Worm (Caenorhabditis elegans) whole organism, late embryonic: ENCODE measurements around the gene W01B6.4.

Experiments
- T23F11.4 ChIP-seq: fragments of 200-800 bp; sonication (Bioruptor generic); optimal IDR thresholded peaks from 2 replicates; lab custom pipeline; 2018; ENCODE audit warnings: mild to moderate bottlenecking, missing genetic modification characterization, missing compliant biosample characterization
- nhr-11 ChIP-seq: fragments of 150-350 bp; optimal IDR thresholded peaks from 2 replicates; lab custom pipeline; 2014; ENCODE audit warnings: missing biosample characterization, missing genetic modification characterization
- sdc-2 ChIP-seq: sonication (generic microtip); optimal IDR thresholded peaks from 2 replicates; lab custom pipeline; 2016; ENCODE audit warnings: missing genotype, missing genetic modification characterization, missing compliant biosample characterization
- syd-9 ChIP-seq: sonication (generic microtip); optimal IDR thresholded peaks from 2 replicates; lab custom pipeline; 2016; ENCODE audit warnings: mild to moderate bottlenecking, missing genetic modification characterization, moderate library complexity, missing compliant biosample characterization
- tbx-7 ChIP-seq: sonication (generic microtip); optimal IDR thresholded peaks from 2 replicates; lab custom pipeline; 2016; ENCODE audit warnings: missing genotype, missing genetic modification characterization, missing compliant biosample characterization
- unc-3 ChIP-seq, 2 experiments: fragments of 200-800 bp in 1 of 2; sonication (Bioruptor generic) in 1 of 2; sonication (generic microtip) in 1 of 2; conservative IDR thresholded peaks in 1 of 2; optimal IDR thresholded peaks in 1 of 2; 2 replicates each; pipeline versions ENCODE4 v1.3.6 to Lab custom; 2016 to 2022; ENCODE audit warnings: missing compliant biosample characterization in 2 of 2, missing genetic modification characterization in 2 of 2, missing genetic modification reagents in 1 of 2

DNA sequence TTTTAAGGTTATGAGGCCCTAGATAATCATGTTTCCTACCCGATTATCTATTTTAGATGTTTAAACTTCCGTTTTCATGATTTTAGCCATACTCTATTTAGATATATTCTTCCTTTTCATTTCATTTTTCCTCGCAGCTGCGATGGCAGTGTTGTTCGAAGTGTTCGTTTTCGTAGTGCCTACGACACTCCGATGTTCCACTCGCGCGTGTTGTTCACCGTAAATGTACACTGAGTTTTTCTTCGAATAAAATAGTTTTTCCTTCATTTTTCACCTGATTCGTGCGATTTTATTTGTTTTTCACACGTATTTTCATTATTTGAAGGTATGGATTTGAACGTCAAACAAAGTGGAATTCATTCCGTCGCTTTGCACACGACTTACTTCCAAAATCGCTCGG lies 21.6 kb downstream of the W01B6.4 start, which contains the start of gene dis-3:
- TF ChIP-seq nhr-11 (tag; lab: Kevin White, UChicago) (no peak), sdc-2 (tag; lab: Kevin White, UChicago) (no peak), syd-9 (tag; lab: Kevin White, UChicago) (no peak), unc-3 (GFP tag; conservative IDR thresholded peaks at IDR 0.05; lab: Robert Waterston, UW) (no peak), unc-3 (tag; optimal IDR thresholded peaks at IDR 0.05; lab: Kevin White, UChicago) (no peak), tbx-7 (no peak), T23F11.4 (GFP tag; lab: Kevin White, UChicago) (no peak)
